Worm (Caenorhabditis elegans): Measurements from ENCODE around the gene Y53G8AL.1.

Y53G8AL.1 gene

DNA sequence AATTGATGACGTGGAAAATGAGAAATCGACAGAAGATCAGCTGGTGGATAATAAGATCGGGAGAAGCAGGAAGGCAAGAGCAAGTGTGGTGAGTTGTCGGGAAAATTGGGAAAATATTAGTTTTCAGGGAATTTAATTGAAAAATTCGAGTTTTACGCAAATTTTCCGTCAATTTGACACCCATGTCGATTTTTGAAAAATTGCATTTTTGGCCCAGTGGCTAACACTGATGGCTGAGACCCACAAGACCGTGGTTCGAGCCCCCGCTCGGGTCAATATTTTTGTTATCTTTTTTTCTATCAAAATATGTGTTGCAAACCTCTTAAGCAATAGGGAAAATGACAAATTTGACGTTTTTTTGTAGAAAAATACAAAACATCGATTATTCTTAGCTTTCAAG lies 44.3 kb upstream of the Y53G8AL.1 start:
- TF ChIP-seq gmeb-1 (tag; optimal IDR thresholded peaks at IDR 0.05) (no peak), nhr-21 (tag; optimal IDR thresholded peaks at IDR 0.05) (no peak), nhr-77 (tag; optimal IDR thresholded peaks at IDR 0.05) (no peak), skn-1 (tag; optimal IDR thresholded peaks at IDR 0.05) (no peak), sma-9 (GFP tag; optimal IDR thresholded peaks at IDR 0.05) (no peak), sma-9 (tag; optimal IDR thresholded peaks at IDR 0.05) (no peak), ztf-4 (tag; optimal IDR thresholded peaks at IDR 0.05) (no peak), lin-39 (tag; optimal IDR thresholded peaks at IDR 0.05) (no peak), dmd-4 (tag; optimal IDR thresholded peaks at IDR 0.05) (no peak), unc-55 (GFP tag; optimal IDR thresholded peaks at IDR 0.05) (no peak), C34F6.9 (tag; optimal IDR thresholded peaks at IDR 0.05) (no peak), mab-5 (tag; optimal IDR thresholded peaks at IDR 0.05) (no peak), ztf-1 (GFP tag; conservative IDR thresholded peaks at IDR 0.05) (no peak), mbf-1 (tag; optimal IDR thresholded peaks at IDR 0.05) (no peak), nhr-12 (tag; optimal IDR thresholded peaks at IDR 0.05) (no peak), ceh-16 (tag; optimal IDR thresholded peaks at IDR 0.05) (no peak), lin-13 (GFP tag; optimal IDR thresholded peaks at IDR 0.05) (no peak), Y55F3AM.14 (GFP tag; optimal IDR thresholded peaks at IDR 0.05) (no peak), nhr-25 (tag; optimal IDR thresholded peaks at IDR 0.05) (no peak), elt-3 (tag; optimal IDR thresholded peaks at IDR 0.05) (no peak), lin-11 (tag; optimal IDR thresholded peaks at IDR 0.05) (no peak)

DNA sequence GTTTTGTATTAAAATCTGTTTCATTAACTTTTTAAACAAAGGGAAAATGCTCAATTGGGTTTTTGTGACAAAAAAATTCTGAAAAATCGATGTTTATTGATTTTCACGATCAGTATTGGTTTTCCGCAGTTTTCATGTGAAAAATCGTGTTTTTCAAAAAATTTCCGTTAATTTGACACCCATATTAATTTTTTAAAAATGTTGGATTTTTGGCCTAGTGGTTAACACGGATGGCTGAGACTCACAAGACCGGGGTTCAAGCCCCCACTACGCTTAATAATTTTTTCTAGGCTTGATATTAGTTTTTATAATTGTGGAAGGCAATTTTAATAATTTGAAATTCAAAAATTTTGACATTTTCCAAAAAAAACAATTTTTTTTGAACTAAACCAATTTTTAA lies 42.2 kb upstream of the Y53G8AL.1 start:
- TF ChIP-seq alr-1 (tag; optimal IDR thresholded peaks at IDR 0.05) (no peak), lin-39 (tag; optimal IDR thresholded peaks at IDR 0.05) (no peak), mdl-1 (tag; optimal IDR thresholded peaks at IDR 0.05) (no peak), lin-11 (tag; optimal IDR thresholded peaks at IDR 0.05) (no peak), peb-1 (tag; optimal IDR thresholded peaks at IDR 0.05) (no peak), mbf-1 (tag; optimal IDR thresholded peaks at IDR 0.05) (no peak), zag-1 (tag; optimal IDR thresholded peaks at IDR 0.05) (no peak), snpc-4 (tag; optimal IDR thresholded peaks at IDR 0.05) (no peak), mab-5 (tag; optimal IDR thresholded peaks at IDR 0.05) (no peak), nhr-11 (tag; optimal IDR thresholded peaks at IDR 0.05) (no peak), egl-27 (tag; optimal IDR thresholded peaks at IDR 0.05) (no peak), unc-39 (tag; optimal IDR thresholded peaks at IDR 0.05) (no peak), crh-2 (tag; optimal IDR thresholded peaks at IDR 0.05) (no peak)

DNA sequence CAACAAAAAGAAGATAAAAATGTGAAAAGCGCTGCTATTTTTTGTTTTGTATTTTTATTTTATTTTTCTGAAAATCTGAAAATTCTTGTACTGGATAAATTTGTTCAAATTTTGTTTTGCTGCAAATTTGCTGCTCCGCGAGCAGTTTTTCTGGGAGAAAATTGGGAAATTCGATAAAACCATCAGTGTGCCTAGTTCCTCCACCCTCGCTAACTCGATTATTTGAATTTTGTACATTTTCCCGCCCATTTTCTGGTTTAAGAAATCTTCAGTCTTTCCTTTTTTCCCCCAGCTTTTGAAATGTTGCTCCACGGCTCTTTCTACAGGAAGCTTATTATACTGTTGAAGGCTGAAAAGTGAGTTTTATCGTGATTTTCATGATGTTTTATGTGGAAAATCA lies 41.7 kb upstream of the Y53G8AL.1 start, which contains the start of gene R148.8:
Gene R148.8 (plus strand): TSS at position 301 of the 400 bp plus-strand sequence.
- TF ChIP-seq sma-3 (GFP tag; optimal IDR thresholded peaks at IDR 0.05) (no peak), ceh-16 (tag; optimal IDR thresholded peaks at IDR 0.05) (no peak), aly-2 (tag; optimal IDR thresholded peaks at IDR 0.05) (no peak), nhr-129 (tag; optimal IDR thresholded peaks at IDR 0.05) (no peak), peb-1 (tag; optimal IDR thresholded peaks at IDR 0.05) (no peak), unc-55 (GFP tag; optimal IDR thresholded peaks at IDR 0.05) (no peak), nhr-6 (tag; optimal IDR thresholded peaks at IDR 0.05) (no peak), snpc-4 (tag; optimal IDR thresholded peaks at IDR 0.05) (no peak), C34F6.9 (tag; optimal IDR thresholded peaks at IDR 0.05) (no peak)

ce11 chrIII:3191729-3192128 lies 41.2 kb upstream of the Y53G8AL.1 start:
- TF ChIP-seq nhr-12 (tag; optimal IDR thresholded peaks at IDR 0.05) (no peak), lin-13 (GFP tag; optimal IDR thresholded peaks at IDR 0.05) (no peak), blmp-1 (tag; optimal IDR thresholded peaks at IDR 0.05; ENCODE audit: insufficient read depth) (no peak), ztf-11 (tag; optimal IDR thresholded peaks at IDR 0.05) (no peak), ama-1 (optimal IDR thresholded peaks at IDR 0.05) (no peak), nhr-21 (tag; optimal IDR thresholded peaks at IDR 0.05) (no peak), nhr-6 (tag; optimal IDR thresholded peaks at IDR 0.05) (no peak), snpc-4 (tag; optimal IDR thresholded peaks at IDR 0.05) (no peak), Y55F3AM.14 (GFP tag; optimal IDR thresholded peaks at IDR 0.05) (no peak), lin-39 (tag; optimal IDR thresholded peaks at IDR 0.05) (no peak), sem-4 (tag; optimal IDR thresholded peaks at IDR 0.05) (no peak)

Measured in whole organism, L2 larva.